Fruit fly (Drosophila melanogaster): ENCODE measurements around the gene Mkrn1.
"Not testable (repeated sequence)": the region's sequence is repeated elsewhere in the genome, so short reads cannot be mapped to it uniquely, and the experiment has no call there.

- TF ChIP-seq ab (GFP tag; optimal IDR thresholded peaks at IDR 0.05); dm (GFP tag; optimal IDR thresholded peaks at IDR 0.05); CG8765 (GFP tag; IDR thresholded peaks at IDR 0.05); nerfin-1 (tag; optimal IDR thresholded peaks at IDR 0.05); al (GFP tag; IDR thresholded peaks at IDR 0.05); eyg (GFP tag; optimal IDR thresholded peaks at IDR 0.05); ewg (GFP tag; optimal IDR thresholded peaks at IDR 0.05); Jarid2 (GFP tag; optimal IDR thresholded peaks at IDR 0.05); Doc2 (GFP tag; IDR thresholded peaks at IDR 0.05); Adf1 (GFP tag; IDR thresholded peaks at IDR 0.05); Nf-YA (GFP tag; IDR thresholded peaks at IDR 0.05): not testable (repeated sequence)
Measured at dm6 chr3L:21485371-21485770, 48.1 kb downstream of the Mkrn1 start.

Measured in whole organism, embryonic.